Worm (Caenorhabditis elegans) whole organism, L3 larva: ENCODE results near the gene skr-21.

Experiments
- ama-1 ChIP-seq: fragments of 150-350 bp; optimal IDR thresholded peaks from 2 replicates; lab custom pipeline; 2018
- daf-12 ChIP-seq: fragments of 150-350 bp; optimal IDR thresholded peaks from 2 replicates; lab custom pipeline; 2014; ENCODE audit warnings: missing biosample characterization, missing genetic modification reagents, missing genetic modification characterization
- egl-27 ChIP-seq: sonication (generic microtip); optimal IDR thresholded peaks from 4 replicates; lab custom pipeline; 2017; ENCODE audit warnings: missing biosample characterization, missing genetic modification reagents, missing genetic modification characterization
- fkh-10 ChIP-seq: sonication (generic microtip); optimal IDR thresholded peaks from 2 replicates; lab custom pipeline; 2017; ENCODE audit warnings: missing biosample characterization, missing genetic modification reagents, missing genetic modification characterization
- fos-1 ChIP-seq: fragments of 150-350 bp; optimal IDR thresholded peaks from 2 replicates; lab custom pipeline; 2014; ENCODE audit warnings: missing biosample characterization, missing genetic modification characterization
- lin-15B ChIP-seq: fragments of 150-350 bp; optimal IDR thresholded peaks from 2 replicates; lab custom pipeline; 2014; ENCODE audit warnings: missing biosample characterization, missing genetic modification characterization
- nhr-11 ChIP-seq: fragments of 150-350 bp; optimal IDR thresholded peaks from 2 replicates; lab custom pipeline; 2014; ENCODE audit warnings: missing biosample characterization, missing genetic modification characterization
- nhr-23 ChIP-seq: fragments of 150-350 bp; optimal IDR thresholded peaks from 2 replicates; lab custom pipeline; 2014; ENCODE audit warnings: missing biosample characterization, missing genetic modification reagents, missing genetic modification characterization
- nhr-77 ChIP-seq: fragments of 150-350 bp; optimal IDR thresholded peaks from 2 replicates; lab custom pipeline; 2014; ENCODE audit warnings: missing biosample characterization, missing genetic modification characterization
- tbx-2 ChIP-seq: sonication (generic microtip); optimal IDR thresholded peaks from 2 replicates; lab custom pipeline; 2016; ENCODE audit warnings: mild to moderate bottlenecking, missing genetic modification characterization, missing compliant biosample characterization
- zag-1 ChIP-seq: fragments of 150-350 bp; optimal IDR thresholded peaks from 2 replicates; lab custom pipeline; 2014; ENCODE audit warnings: missing biosample characterization, missing genetic modification characterization
- ztf-4 ChIP-seq: fragments of 150-350 bp; optimal IDR thresholded peaks from 2 replicates; lab custom pipeline; 2014; ENCODE audit warnings: missing biosample characterization, missing genetic modification characterization

ce11 chrX:13251914-13252434 is 25.5 kb upstream of the skr-21 start, which contains the start of gene nhr-32:
- TF ChIP-seq fos-1 (tag; lab: Kevin White, UChicago) (no peak), zag-1 (no peak), nhr-11 (tag; lab: Kevin White, UChicago) (no peak), daf-12 (no peak), egl-27 (no peak), nhr-77 (no peak), fkh-10 (no peak), nhr-23 (tag; lab: Kevin White, UChicago) (no peak), lin-15B (tag; lab: Kevin White, UChicago) (no peak), ztf-4 (no peak), tbx-2 (no peak), ama-1 (lab: Kevin White, UChicago) (no peak)
